Worm (Caenorhabditis elegans): ENCODE data around the gene Y43F8B.17.

Y43F8B.17 gene

DNA sequence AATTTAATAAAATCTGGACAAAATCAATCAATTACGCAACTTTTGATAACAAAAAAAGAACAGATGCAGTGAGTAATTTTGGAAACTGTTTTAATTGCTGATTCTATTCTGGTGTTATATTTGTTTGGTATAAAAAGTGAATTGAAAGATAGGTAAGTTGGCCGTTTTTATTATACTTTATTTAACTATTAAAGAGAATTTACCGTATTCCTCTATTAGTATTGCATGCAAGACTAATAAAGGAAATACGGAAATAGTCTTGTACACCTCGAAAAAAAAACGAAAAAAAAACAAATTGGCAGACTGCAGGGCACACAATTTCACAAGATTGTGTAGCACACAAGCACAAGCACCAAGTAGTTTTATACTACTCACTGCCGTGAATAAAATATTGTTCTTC, 21.9 kb upstream of the Y43F8B.17 start, which contains the start of gene Y43F8B.25:
Gene Y43F8B.25 (plus strand): TSS at position 301 of the 400 bp plus-strand sequence.
- TF ChIP-seq F13C5.2 (tag; optimal IDR thresholded peaks at IDR 0.05) (no peak), tra-4 (tag; optimal IDR thresholded peaks at IDR 0.05) (no peak), hmbx-1 (tag; optimal IDR thresholded peaks at IDR 0.05) (no peak), ceh-36 (tag; optimal IDR thresholded peaks at IDR 0.05) (no peak), flt-1 (GFP tag; IDR thresholded peaks at IDR 0.05) (no peak), pes-1 (GFP tag; IDR thresholded peaks at IDR 0.05) (no peak), aly-1 (tag; optimal IDR thresholded peaks at IDR 0.05) (no peak), hmg-4 (GFP tag; optimal IDR thresholded peaks at IDR 0.05) (no peak), ama-1 (optimal IDR thresholded peaks at IDR 0.05) (no peak), hnd-1 (tag; optimal IDR thresholded peaks at IDR 0.05) (no peak), scrt-1 (GFP tag; IDR thresholded peaks at IDR 0.05) (no peak), ceh-13 (GFP tag; optimal IDR thresholded peaks at IDR 0.05) (no peak), tbx-11 (GFP tag; IDR thresholded peaks at IDR 0.05) (no peak), tbx-37 (GFP tag; conservative IDR thresholded peaks at IDR 0.05) (no peak), sea-1 (GFP tag; conservative IDR thresholded peaks at IDR 0.05) (no peak), ets-7 (tag; optimal IDR thresholded peaks at IDR 0.05) (no peak), B0310.2 (tag; optimal IDR thresholded peaks at IDR 0.05) (no peak)

DNA sequence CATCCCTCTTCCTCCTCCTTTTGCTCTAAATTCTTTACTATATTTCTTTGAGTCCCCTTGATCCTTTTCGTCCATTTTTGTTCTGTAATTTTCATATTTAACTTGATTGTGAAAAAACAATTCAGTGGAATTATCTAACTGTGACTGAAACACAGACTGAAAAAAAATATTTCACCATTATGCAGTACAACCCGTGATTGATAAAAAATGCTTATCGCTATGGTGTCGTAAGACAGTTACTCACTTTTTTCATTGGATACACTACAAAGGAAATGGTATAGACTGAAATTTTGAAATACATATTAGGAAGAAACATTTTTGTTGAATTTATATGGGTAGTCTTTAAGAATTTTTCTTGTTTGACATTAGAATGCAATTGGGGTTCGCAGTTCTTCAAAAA, 16.9 kb upstream of the Y43F8B.17 start, which contains the start of gene Y43F8B.23:
Gene Y43F8B.23 (minus strand): TSS at position 75 of the 400 bp plus-strand sequence.
- TF ChIP-seq tbx-11 (GFP tag; IDR thresholded peaks at IDR 0.05): no peak

DNA sequence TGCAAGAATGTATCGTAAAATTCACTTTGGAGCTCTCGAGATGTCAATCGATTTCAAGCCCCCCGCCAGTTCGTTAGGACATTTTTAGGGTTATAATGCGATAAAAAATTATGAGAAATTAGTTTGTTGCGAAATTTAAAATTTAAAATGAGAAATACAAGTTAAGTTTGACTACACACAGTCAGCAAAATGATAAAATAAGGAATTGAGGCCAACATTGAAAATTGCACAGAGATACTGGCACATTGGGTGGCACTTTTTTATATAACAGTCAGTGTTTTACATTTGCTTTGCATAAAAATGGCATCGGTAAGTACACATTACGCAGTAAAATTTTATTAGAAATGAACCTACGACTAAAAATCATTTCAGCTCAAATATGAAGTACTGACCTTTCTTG, 16.4 kb upstream of the Y43F8B.17 start, which contains the start of gene Y43F8B.12:
Gene Y43F8B.12 (plus strand): TSS at position 301 of the 400 bp plus-strand sequence.
- no peak for TF ChIP-seq B0310.2 (tag; optimal IDR thresholded peaks at IDR 0.05)
- TF ChIP-seq aly-1 (tag; optimal IDR thresholded peaks at IDR 0.05): no peak
- no peak for TF ChIP-seq hnd-1 (tag; optimal IDR thresholded peaks at IDR 0.05)
- TF ChIP-seq scrt-1 (GFP tag; IDR thresholded peaks at IDR 0.05): no peak
- TF ChIP-seq pes-1 (GFP tag; IDR thresholded peaks at IDR 0.05): no peak
- no peak for TF ChIP-seq tra-4 (tag; optimal IDR thresholded peaks at IDR 0.05)
- no peak for TF ChIP-seq flt-1 (GFP tag; IDR thresholded peaks at IDR 0.05)
- TF ChIP-seq hmg-4 (GFP tag; optimal IDR thresholded peaks at IDR 0.05): no peak
- TF ChIP-seq ets-7 (tag; optimal IDR thresholded peaks at IDR 0.05): no peak
- no peak for TF ChIP-seq sea-1 (GFP tag; conservative IDR thresholded peaks at IDR 0.05)
- TF ChIP-seq ceh-36 (tag; optimal IDR thresholded peaks at IDR 0.05): no peak
- TF ChIP-seq tbx-37 (GFP tag; conservative IDR thresholded peaks at IDR 0.05): no peak
- no peak for TF ChIP-seq ama-1 (optimal IDR thresholded peaks at IDR 0.05)
- TF ChIP-seq hmbx-1 (tag; optimal IDR thresholded peaks at IDR 0.05): no peak
- no peak for TF ChIP-seq ceh-13 (GFP tag; optimal IDR thresholded peaks at IDR 0.05)

DNA sequence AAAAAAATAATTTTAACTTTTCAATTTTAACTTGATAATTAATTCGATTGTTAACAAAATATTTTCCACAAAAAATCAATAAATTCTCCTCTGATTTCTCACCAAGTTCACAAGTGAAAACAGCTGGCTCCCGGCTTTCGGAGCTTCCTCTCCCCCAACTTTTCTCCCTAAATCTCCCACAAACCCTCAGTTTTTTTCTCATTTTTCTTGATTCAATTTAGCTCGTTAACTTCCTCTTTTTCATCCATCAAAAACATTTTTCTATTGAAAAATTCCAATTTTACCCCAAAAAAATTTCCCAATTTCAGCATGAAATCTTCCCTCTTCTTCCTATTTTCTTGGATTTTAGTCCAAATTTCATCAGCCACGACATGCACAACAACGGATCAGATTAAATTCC, 14.1 kb upstream of the Y43F8B.17 start, which contains the start of gene Y43F8B.11:
Gene Y43F8B.11 (plus strand): TSS at position 301 of the 400 bp plus-strand sequence.
- TF ChIP-seq pes-1 (GFP tag; IDR thresholded peaks at IDR 0.05) (no peak), tbx-37 (GFP tag; conservative IDR thresholded peaks at IDR 0.05) (no peak), tbx-11 (GFP tag; IDR thresholded peaks at IDR 0.05) (no peak), hmg-4 (GFP tag; optimal IDR thresholded peaks at IDR 0.05) (no peak), B0310.2 (tag; optimal IDR thresholded peaks at IDR 0.05) (no peak)

DNA sequence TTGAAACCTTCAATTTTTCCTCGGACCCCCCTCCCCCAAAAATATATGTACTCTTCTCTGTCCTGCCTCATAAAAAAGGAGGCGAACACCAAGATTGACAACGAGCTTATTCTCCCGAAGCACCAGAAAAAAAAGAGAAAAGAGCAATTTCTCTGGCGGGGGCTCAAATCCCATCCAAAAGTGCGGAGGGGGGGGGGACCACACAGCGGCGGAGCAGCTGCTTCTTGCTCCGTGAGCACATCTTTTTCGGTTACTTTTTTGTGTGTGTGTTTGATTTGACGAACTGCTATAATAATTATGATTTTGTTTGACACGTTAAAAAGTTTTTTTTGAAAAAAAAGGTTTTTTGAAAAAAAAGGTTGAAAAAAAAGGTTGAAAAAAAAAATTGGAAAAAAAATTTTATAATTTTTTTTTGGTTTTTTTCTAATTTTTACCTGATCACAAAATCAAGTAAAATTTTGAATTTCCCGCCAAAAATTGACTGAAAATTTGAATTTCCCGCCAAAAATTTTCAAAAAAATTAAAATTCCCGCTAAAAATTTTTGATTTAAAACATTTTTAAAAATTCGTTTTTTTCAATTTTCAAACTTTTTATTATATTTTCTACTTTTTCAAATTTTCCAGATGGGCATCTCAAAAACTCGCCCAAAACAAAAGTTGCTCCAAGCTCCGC, 10.5 kb upstream of the Y43F8B.17 start, which contains the start of gene Y43F8B.10:
Gene Y43F8B.10 (plus strand): TSS at position 623 of the 673 bp plus-strand sequence.
- TF ChIP-seq scrt-1 (GFP tag; IDR thresholded peaks at IDR 0.05): no peak
- TF ChIP-seq hnd-1 (tag; optimal IDR thresholded peaks at IDR 0.05): no peak
- no peak for TF ChIP-seq hmbx-1 (tag; optimal IDR thresholded peaks at IDR 0.05)
- TF ChIP-seq tbx-37 (GFP tag; conservative IDR thresholded peaks at IDR 0.05): no peak
- TF ChIP-seq aly-1 (tag; optimal IDR thresholded peaks at IDR 0.05): no peak
- TF ChIP-seq ceh-13 (GFP tag; optimal IDR thresholded peaks at IDR 0.05): no peak
- no peak for TF ChIP-seq hmg-4 (GFP tag; optimal IDR thresholded peaks at IDR 0.05)
- TF ChIP-seq ama-1 (optimal IDR thresholded peaks at IDR 0.05): no peak
- TF ChIP-seq tra-4 (tag; optimal IDR thresholded peaks at IDR 0.05): no peak
- TF ChIP-seq ets-7 (tag; optimal IDR thresholded peaks at IDR 0.05): no peak
- no peak for TF ChIP-seq F13C5.2 (tag; optimal IDR thresholded peaks at IDR 0.05)

DNA sequence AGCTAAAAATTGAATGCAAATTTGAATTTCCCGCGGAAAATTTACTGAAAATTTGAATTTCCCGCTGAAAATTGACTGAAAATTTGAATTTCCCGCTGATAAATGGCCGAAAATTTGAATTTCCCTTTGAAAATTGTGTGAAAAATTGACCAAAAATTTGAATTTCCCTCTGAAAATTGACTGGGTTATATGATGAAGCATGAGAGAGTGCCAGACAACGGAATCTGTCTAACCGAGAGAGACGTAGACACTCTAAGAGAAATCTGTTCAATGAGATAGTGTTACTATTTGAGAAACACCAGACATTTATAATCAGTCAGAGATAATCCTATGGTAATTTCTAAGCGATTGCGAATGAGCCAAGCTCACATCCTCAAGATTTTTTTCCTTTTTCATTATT, 7.2 kb upstream of the Y43F8B.17 start:
- TF ChIP-seq tra-4 (tag; optimal IDR thresholded peaks at IDR 0.05) (no peak), sea-1 (GFP tag; conservative IDR thresholded peaks at IDR 0.05) (no peak), flt-1 (GFP tag; IDR thresholded peaks at IDR 0.05) (no peak), ceh-13 (GFP tag; optimal IDR thresholded peaks at IDR 0.05) (no peak), ets-7 (tag; optimal IDR thresholded peaks at IDR 0.05) (no peak), ceh-36 (tag; optimal IDR thresholded peaks at IDR 0.05) (no peak), hnd-1 (tag; optimal IDR thresholded peaks at IDR 0.05) (no peak), ama-1 (optimal IDR thresholded peaks at IDR 0.05) (no peak), hmg-4 (GFP tag; optimal IDR thresholded peaks at IDR 0.05) (no peak), B0310.2 (tag; optimal IDR thresholded peaks at IDR 0.05) (no peak), tbx-11 (GFP tag; IDR thresholded peaks at IDR 0.05) (no peak), pes-1 (GFP tag; IDR thresholded peaks at IDR 0.05) (no peak), hmbx-1 (tag; optimal IDR thresholded peaks at IDR 0.05) (no peak)

DNA sequence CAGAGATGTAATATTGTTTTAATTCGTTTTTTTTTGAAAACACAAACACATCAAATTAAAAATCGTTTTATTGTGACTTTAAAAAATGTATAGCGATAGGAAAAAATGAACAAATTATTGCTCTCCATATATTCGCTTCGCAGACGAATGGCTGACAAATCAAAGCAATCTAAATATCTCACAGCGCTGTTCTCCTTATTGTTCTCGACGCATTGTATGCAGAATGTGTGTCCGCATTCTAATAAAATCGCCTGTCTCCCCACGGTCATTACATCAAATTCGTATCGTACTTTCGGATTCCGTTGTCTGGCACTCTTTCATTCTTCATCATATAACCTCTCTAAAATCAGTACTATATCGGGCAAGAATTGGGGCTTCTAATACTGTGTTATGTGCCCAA, 6.7 kb upstream of the Y43F8B.17 start, which contains the start of gene Y43F8B.9:
Gene Y43F8B.9 (plus strand): TSS at position 301 of the 400 bp plus-strand sequence.
- TF ChIP-seq aly-1 (tag; optimal IDR thresholded peaks at IDR 0.05): no peak
- no peak for TF ChIP-seq sea-1 (GFP tag; conservative IDR thresholded peaks at IDR 0.05)
- no peak for TF ChIP-seq tbx-11 (GFP tag; IDR thresholded peaks at IDR 0.05)
- no peak for TF ChIP-seq B0310.2 (tag; optimal IDR thresholded peaks at IDR 0.05)
- no peak for TF ChIP-seq hmbx-1 (tag; optimal IDR thresholded peaks at IDR 0.05)
- no peak for TF ChIP-seq ets-7 (tag; optimal IDR thresholded peaks at IDR 0.05)
- no peak for TF ChIP-seq ceh-36 (tag; optimal IDR thresholded peaks at IDR 0.05)
- no peak for TF ChIP-seq tbx-37 (GFP tag; conservative IDR thresholded peaks at IDR 0.05)
- no peak for TF ChIP-seq hmg-4 (GFP tag; optimal IDR thresholded peaks at IDR 0.05)
- no peak for TF ChIP-seq hnd-1 (tag; optimal IDR thresholded peaks at IDR 0.05)

Data from whole organism, early embryonic.